Fruit fly (Drosophila melanogaster) whole organism, pupa: ENCODE results near the gene stg1.

ENCODE experiments used
- CG10348 ChIP-seq: fragments of 200-800 bp; sonication (Bioruptor generic); IDR thresholded peaks from 2 replicates; pipeline ENCODE4 v1.3.6; 2022; ENCODE audit warnings: missing biosample characterization, missing genetic modification characterization
- CG12605 ChIP-seq: fragments of 200-800 bp; sonication (Bioruptor generic); IDR thresholded peaks from 2 replicates; pipeline ENCODE4 v1.3.6; 2022; ENCODE audit warnings: missing biosample characterization, missing genetic modification characterization
- CG13204 ChIP-seq: fragments of 200-800 bp; sonication (Bioruptor generic); optimal IDR thresholded peaks from 2 replicates; lab custom pipeline; 2018; ENCODE audit warnings: missing biosample characterization, mild to moderate bottlenecking, missing genetic modification characterization, moderate library complexity
- CG14655 ChIP-seq: fragments of 200-800 bp; sonication (Bioruptor generic); optimal IDR thresholded peaks from 3 replicates; lab custom pipeline; 2017; ENCODE audit warnings: mild to moderate bottlenecking, missing biosample characterization, missing genetic modification reagents, missing genetic modification characterization
- CG15710 ChIP-seq: fragments of 200-800 bp; sonication (Bioruptor generic); optimal IDR thresholded peaks from 2 replicates; lab custom pipeline; 2018; ENCODE audit warnings: missing biosample characterization, mild to moderate bottlenecking, missing genetic modification characterization, moderate library complexity
- CG17806 ChIP-seq: fragments of 200-800 bp; sonication (Bioruptor generic); optimal IDR thresholded peaks from 2 replicates; lab custom pipeline; 2018; ENCODE audit warnings: missing biosample characterization, mild to moderate bottlenecking, missing genetic modification characterization, moderate library complexity
- CG32121 ChIP-seq: fragments of 200-800 bp; sonication (Bioruptor generic); IDR thresholded peaks from 2 replicates; pipeline ENCODE4 v1.3.6; 2022; ENCODE audit warnings: missing biosample characterization, missing genetic modification characterization
- CG34367 ChIP-seq: fragments of 200-800 bp; sonication (Bioruptor generic); optimal IDR thresholded peaks from 2 replicates; lab custom pipeline; 2018; ENCODE audit warnings: missing biosample characterization, mild to moderate bottlenecking, missing genetic modification characterization
- CG4496 ChIP-seq: fragments of 200-800 bp; sonication (Bioruptor generic); IDR thresholded peaks from 3 replicates; pipeline ENCODE4 v1.3.6; 2022; ENCODE audit warnings: missing biosample characterization, missing genetic modification characterization
- CG8159 ChIP-seq: fragments of 200-800 bp; sonication (Bioruptor generic); optimal IDR thresholded peaks from 3 replicates; lab custom pipeline; 2018; ENCODE audit warnings: missing biosample characterization, mild to moderate bottlenecking, missing genetic modification characterization, moderate library complexity
- CG8301 ChIP-seq: fragments of 200-800 bp; sonication (Bioruptor generic); optimal IDR thresholded peaks from 2 replicates; lab custom pipeline; 2018; ENCODE audit warnings: missing biosample characterization, mild to moderate bottlenecking, missing genetic modification characterization
- CG9948 ChIP-seq: fragments of 200-800 bp; sonication (Bioruptor generic); optimal IDR thresholded peaks from 2 replicates; lab custom pipeline; 2018; ENCODE audit warnings: missing biosample characterization, mild to moderate bottlenecking, missing genetic modification characterization, moderate library complexity
- D1 ChIP-seq: fragments of 200-800 bp; sonication (Bioruptor generic); optimal IDR thresholded peaks from 2 replicates; lab custom pipeline; 2018; ENCODE audit warnings: missing biosample characterization, mild to moderate bottlenecking, missing genetic modification characterization, moderate library complexity
- EcR ChIP-seq: fragments of 200-800 bp; sonication (Bioruptor generic); optimal IDR thresholded peaks from 3 replicates; lab custom pipeline; 2019; ENCODE audit warnings: missing biosample characterization, missing genetic modification characterization, mild to moderate bottlenecking, moderate library complexity, missing genetic modification reagents
- Ets98B ChIP-seq: fragments of 200-800 bp; sonication (Bioruptor generic); IDR thresholded peaks from 2 replicates; pipeline ENCODE4 v1.3.6; 2022; ENCODE audit warnings: missing biosample characterization, missing genetic modification characterization
- Pif1A ChIP-seq: fragments of 200-800 bp; sonication (Bioruptor generic); optimal IDR thresholded peaks from 3 replicates; lab custom pipeline; 2016; ENCODE audit warnings: missing biosample characterization, missing genetic modification characterization
- Pif1B ChIP-seq: fragments of 200-800 bp; sonication (Bioruptor generic); optimal IDR thresholded peaks from 3 replicates; lab custom pipeline; 2016; ENCODE audit warnings: missing biosample characterization, missing genetic modification characterization
- Snoo ChIP-seq: fragments of 200-800 bp; sonication (Bioruptor generic); optimal IDR thresholded peaks from 3 replicates; lab custom pipeline; 2017; ENCODE audit warnings: missing biosample characterization, mild to moderate bottlenecking, missing genetic modification characterization, inconsistent platforms
- fd96Ca ChIP-seq: fragments of 200-800 bp; sonication (Bioruptor generic); IDR thresholded peaks from 3 replicates; pipeline ENCODE4 v1.3.6; 2022; ENCODE audit warnings: missing biosample characterization, missing genetic modification characterization
- gl ChIP-seq: fragments of 200-800 bp; sonication (Bioruptor generic); optimal IDR thresholded peaks from 2 replicates; lab custom pipeline; 2018; ENCODE audit warnings: missing biosample characterization, mild to moderate bottlenecking, missing genetic modification characterization
- rn ChIP-seq: fragments of 200-800 bp; sonication (Bioruptor generic); IDR thresholded peaks from 2 replicates; pipeline ENCODE4 v1.3.6; 2022; ENCODE audit warnings: missing biosample characterization, missing genetic modification characterization

The stg1 gene

DNA sequence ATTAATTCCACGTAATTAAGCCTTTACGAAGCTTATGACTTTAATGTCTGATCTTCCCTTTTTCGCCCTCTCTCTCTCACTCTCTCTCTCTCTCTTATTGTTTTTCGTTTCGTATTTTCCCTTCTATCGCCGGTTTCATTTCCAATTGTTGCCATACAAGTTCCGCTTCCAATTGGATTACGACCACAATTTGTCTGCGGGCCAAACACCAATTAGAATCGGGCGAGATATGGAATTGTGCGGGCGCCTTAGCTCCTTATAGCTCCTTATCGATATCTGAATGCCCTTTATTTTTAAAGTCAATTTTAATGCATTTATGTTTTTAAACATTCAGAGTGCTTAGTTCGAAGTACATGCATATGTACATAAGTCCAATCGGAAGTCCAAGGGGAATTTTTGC, 36.9 kb upstream of the stg1 start:
- no peak for TF ChIP-seq CG17806 (tag; lab: Kevin White, UChicago)
- no peak for TF ChIP-seq CG15710
- no peak for TF ChIP-seq CG4496 (GFP tag; lab: Robert Waterston, UW)
- TF ChIP-seq CG8301 (tag; lab: Kevin White, UChicago), result no peak
- no peak for TF ChIP-seq CG32121 (GFP tag; lab: Robert Waterston, UW)
- no peak for TF ChIP-seq CG12605 (GFP tag; lab: Robert Waterston, UW)
- no peak for TF ChIP-seq CG9948 (tag; lab: Kevin White, UChicago)
- TF ChIP-seq EcR (GFP tag; lab: Kevin White, UChicago), result no peak
- no peak for TF ChIP-seq fd96Ca (GFP tag; lab: Robert Waterston, UW)
- no peak for TF ChIP-seq Ets98B (GFP tag; lab: Robert Waterston, UW)
- TF ChIP-seq CG10348 (GFP tag; lab: Robert Waterston, UW), result no peak
- TF ChIP-seq CG34367 (tag; lab: Kevin White, UChicago), result no peak
- TF ChIP-seq rn (GFP tag; lab: Robert Waterston, UW), result no peak
- TF ChIP-seq CG13204 (GFP tag; lab: Kevin White, UChicago), result no peak
- no peak for TF ChIP-seq CG8159 (tag; lab: Kevin White, UChicago)
- no peak for TF ChIP-seq Pif1B
- TF ChIP-seq D1 (tag; lab: Kevin White, UChicago), result no peak

DNA sequence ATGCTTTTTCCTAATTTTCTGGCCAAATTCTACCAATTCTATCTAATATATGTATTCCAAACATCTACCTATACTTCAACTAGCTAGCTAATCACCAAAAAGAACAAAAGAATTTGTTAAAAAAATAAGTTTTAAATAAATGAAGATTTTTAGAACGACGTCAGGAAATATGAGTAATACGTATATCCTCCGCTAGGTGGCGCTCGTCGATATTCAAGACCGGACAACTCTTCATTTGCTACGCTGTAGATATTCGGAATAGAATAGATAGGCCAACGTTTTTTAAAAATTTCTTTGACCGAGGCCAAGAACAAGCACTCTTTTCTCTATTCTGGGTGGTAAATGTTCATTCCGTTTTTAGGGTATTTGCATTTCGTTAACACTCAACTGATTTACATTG, 35.2 kb upstream of the stg1 start:
- TF ChIP-seq D1 (tag; lab: Kevin White, UChicago) (no peak), CG8301 (tag; lab: Kevin White, UChicago) (no peak), CG12605 (GFP tag; lab: Robert Waterston, UW) (no peak), CG15710 (no peak), CG34367 (tag; lab: Kevin White, UChicago) (no peak), CG4496 (GFP tag; lab: Robert Waterston, UW) (no peak)

DNA sequence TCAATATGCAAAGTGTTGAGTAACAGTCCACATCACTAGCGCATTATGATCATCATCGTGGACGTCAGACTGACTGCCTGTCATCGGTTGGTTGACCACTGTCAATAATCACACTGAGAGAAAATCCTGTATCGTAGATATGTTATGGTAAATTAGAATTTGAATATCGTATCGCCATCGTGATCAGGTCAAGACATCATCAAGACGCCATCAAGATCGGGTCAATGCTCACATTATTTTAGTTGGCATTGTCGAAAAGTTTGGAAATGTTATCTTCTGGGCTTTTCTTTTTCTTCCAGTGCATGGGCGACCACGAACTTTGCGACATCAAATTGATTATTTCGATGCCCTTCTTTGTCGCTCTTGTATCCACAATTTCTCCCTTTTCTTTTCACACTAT, 34.7 kb upstream of the stg1 start:
- TF ChIP-seq D1 (tag; lab: Kevin White, UChicago) (peak; percentile 23), CG10348 (GFP tag; lab: Robert Waterston, UW) (no peak), CG8159 (tag; lab: Kevin White, UChicago) (peak; percentile 73), CG17806 (tag; lab: Kevin White, UChicago) (peak; percentile 67), CG14655 (peak; percentile 80), Ets98B (GFP tag; lab: Robert Waterston, UW) (peak; percentile 71), gl (peak; percentile 34), CG13204 (GFP tag; lab: Kevin White, UChicago) (peak; percentile 60), fd96Ca (GFP tag; lab: Robert Waterston, UW) (peak; percentile 83), Pif1B (peak; percentile 85), Pif1A (GFP tag; lab: Kevin White, UChicago) (peak; percentile 78), EcR (GFP tag; lab: Kevin White, UChicago) (peak; percentile 61), Snoo (tag; lab: Kevin White, UChicago) (peak; percentile 88), CG32121 (GFP tag; lab: Robert Waterston, UW) (peak; percentile 49; the same call in 1 of the 2 replicates), CG4496 (GFP tag; lab: Robert Waterston, UW) (peak; percentile 82), CG12605 (GFP tag; lab: Robert Waterston, UW) (0 out of 2 replicates have a peak, but pooled peaks have one; percentile 33), CG34367 (tag; lab: Kevin White, UChicago) (peak; percentile 78), CG8301 (tag; lab: Kevin White, UChicago) (peak; percentile 80), CG9948 (tag; lab: Kevin White, UChicago) (peak; percentile 74), CG15710 (peak; percentile 78), rn (GFP tag; lab: Robert Waterston, UW) (no peak)

DNA sequence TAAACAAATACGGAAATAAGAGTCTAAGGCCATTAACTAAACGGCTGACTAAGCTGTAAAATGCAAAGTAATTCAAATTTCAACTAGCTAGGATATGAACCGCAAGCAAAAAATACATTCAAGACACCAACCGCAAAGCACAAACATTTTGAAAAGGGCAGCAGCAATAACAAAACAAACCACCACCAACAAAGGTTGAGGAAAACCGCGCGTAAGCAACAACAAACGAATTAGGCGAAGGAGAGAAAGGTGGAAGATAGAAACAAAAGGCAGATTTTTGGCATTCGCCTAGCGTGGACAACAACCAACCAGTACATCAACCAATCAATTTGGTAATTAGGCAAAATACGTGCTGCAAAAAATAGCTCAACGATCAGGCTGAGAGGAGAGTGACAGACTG, 33.1 kb upstream of the stg1 start:
- TF ChIP-seq Pif1A (GFP tag; lab: Kevin White, UChicago) (no peak), Pif1B (no peak), D1 (tag; lab: Kevin White, UChicago) (no peak), CG32121 (GFP tag; lab: Robert Waterston, UW) (no peak), gl (no peak), EcR (GFP tag; lab: Kevin White, UChicago) (no peak), CG10348 (GFP tag; lab: Robert Waterston, UW) (no peak), Snoo (tag; lab: Kevin White, UChicago) (no peak), CG17806 (tag; lab: Kevin White, UChicago) (no peak), CG4496 (GFP tag; lab: Robert Waterston, UW) (no peak), CG34367 (tag; lab: Kevin White, UChicago) (no peak), CG14655 (no peak), fd96Ca (GFP tag; lab: Robert Waterston, UW) (no peak), CG12605 (GFP tag; lab: Robert Waterston, UW) (no peak)
- TF ChIP-seq, all 21 proteins: peak for 0

DNA sequence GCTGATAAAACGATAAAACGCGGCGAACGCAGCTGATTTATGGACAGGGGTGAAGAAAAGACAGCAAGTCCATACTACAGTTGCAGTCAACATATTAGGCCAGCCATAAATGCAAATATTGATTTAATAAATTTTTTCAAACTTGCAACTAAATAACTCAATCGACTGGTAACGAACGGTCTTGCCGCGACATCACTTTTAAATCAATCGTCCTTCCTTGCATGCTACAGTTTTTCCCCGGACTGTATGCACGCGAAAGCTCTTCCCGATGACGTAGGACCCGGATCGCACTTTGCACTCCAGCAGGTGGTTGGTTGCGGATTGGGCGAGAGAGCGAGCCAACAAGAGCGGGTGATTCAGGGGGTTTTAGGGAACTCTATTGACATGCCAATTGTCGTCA, 28.7 kb upstream of the stg1 start:
- TF ChIP-seq CG15710, result peak; percentile 84
- no peak for TF ChIP-seq EcR (GFP tag; lab: Kevin White, UChicago)
- TF ChIP-seq CG12605 (GFP tag; lab: Robert Waterston, UW), result peak; percentile 82
- TF ChIP-seq CG14655, result peak; percentile 77
- peak; percentile 93 for TF ChIP-seq fd96Ca (GFP tag; lab: Robert Waterston, UW)
- TF ChIP-seq rn (GFP tag; lab: Robert Waterston, UW), result peak; percentile 70
- peak; percentile 77 for TF ChIP-seq CG8159 (tag; lab: Kevin White, UChicago)
- TF ChIP-seq CG13204 (GFP tag; lab: Kevin White, UChicago), result peak; percentile 49
- TF ChIP-seq Pif1B, result peak; percentile 92
- TF ChIP-seq CG17806 (tag; lab: Kevin White, UChicago), result peak; percentile 78
- TF ChIP-seq CG32121 (GFP tag; lab: Robert Waterston, UW), result peak; percentile 88
- TF ChIP-seq D1 (tag; lab: Kevin White, UChicago), result no peak
- peak; percentile 72 for TF ChIP-seq CG9948 (tag; lab: Kevin White, UChicago)
- peak; percentile 76 for TF ChIP-seq CG34367 (tag; lab: Kevin White, UChicago)
- peak; percentile 68 for TF ChIP-seq CG8301 (tag; lab: Kevin White, UChicago)
- 0 out of 2 replicates have a peak, but pooled peaks have one; percentile 41 for TF ChIP-seq CG10348 (GFP tag; lab: Robert Waterston, UW)
- peak; percentile 70 for TF ChIP-seq gl
- TF ChIP-seq Snoo (tag; lab: Kevin White, UChicago), result peak; percentile 95
- TF ChIP-seq CG4496 (GFP tag; lab: Robert Waterston, UW), result peak; percentile 95
- TF ChIP-seq Pif1A (GFP tag; lab: Kevin White, UChicago), result peak; percentile 89
- TF ChIP-seq Ets98B (GFP tag; lab: Robert Waterston, UW), result peak; percentile 93
- TF ChIP-seq, all 21 proteins: peak for 19
